Worm (Caenorhabditis elegans): Measurements from ENCODE around the gene srx-5.
A peak's percentile ranks its signal among the peaks of the same experiment; 100 is the strongest.

DNA sequence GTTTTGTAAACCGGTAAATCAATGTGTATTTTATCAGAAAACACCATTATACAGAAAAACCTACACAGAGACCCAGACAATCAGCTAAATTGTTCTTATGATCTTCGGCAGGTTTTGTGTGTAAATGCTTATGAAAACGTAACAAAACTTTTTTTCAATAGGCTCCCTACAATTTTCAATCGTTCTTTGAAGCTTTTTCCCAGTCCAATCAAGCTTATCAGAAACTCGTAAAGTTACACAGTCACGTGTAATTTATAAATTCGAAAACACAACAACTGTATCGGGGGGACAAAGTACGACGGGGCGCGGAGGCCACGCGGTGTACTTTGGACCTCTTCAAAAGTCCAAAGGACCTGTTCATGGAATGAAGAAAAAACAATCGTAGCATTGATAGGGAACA lies 30.3 kb downstream of the srx-5 start:
- no peak for TF ChIP-seq ztf-4 (tag; optimal IDR thresholded peaks at IDR 0.05)
- TF ChIP-seq lin-39 (tag; optimal IDR thresholded peaks at IDR 0.05), result no peak
- TF ChIP-seq nhr-76 (tag; optimal IDR thresholded peaks at IDR 0.05), result no peak
- peak; percentile 92 for TF ChIP-seq elt-2 (tag; optimal IDR thresholded peaks at IDR 0.05)
- no peak for TF ChIP-seq lin-15B (tag; optimal IDR thresholded peaks at IDR 0.05)
- TF ChIP-seq ama-1 (optimal IDR thresholded peaks at IDR 0.05), result peak; percentile 87
- TF ChIP-seq egl-27 (tag; optimal IDR thresholded peaks at IDR 0.05), result no peak
- no peak for TF ChIP-seq ZK546.5 (tag; optimal IDR thresholded peaks at IDR 0.05)
- TF ChIP-seq pqm-1 (tag; optimal IDR thresholded peaks at IDR 0.05), result peak; percentile 87
